Worm (Caenorhabditis elegans) whole organism, L3 larva: ENCODE measurements around the gene H20J04.7.

Experiments
- R02D3.7 ChIP-seq: fragments of 150-350 bp; optimal IDR thresholded peaks from 2 replicates; lab custom pipeline; 2014; ENCODE audit warnings: missing biosample characterization, missing genetic modification characterization
- ZK546.5 ChIP-seq: sonication (generic microtip); optimal IDR thresholded peaks from 2 replicates; lab custom pipeline; 2017; ENCODE audit warnings: missing biosample characterization, missing genetic modification characterization
- aly-2 ChIP-seq: fragments of 150-350 bp; optimal IDR thresholded peaks from 2 replicates; lab custom pipeline; 2014; ENCODE audit warnings: missing biosample characterization, missing genetic modification characterization
- ama-1 ChIP-seq: fragments of 150-350 bp; optimal IDR thresholded peaks from 2 replicates; lab custom pipeline; 2018
- ceh-16 ChIP-seq: sonication (generic microtip); optimal IDR thresholded peaks from 2 replicates; lab custom pipeline; 2017; ENCODE audit warnings: missing biosample characterization, missing genetic modification characterization
- ceh-28 ChIP-seq: fragments of 150-350 bp; optimal IDR thresholded peaks from 2 replicates; lab custom pipeline; 2014; ENCODE audit warnings: missing biosample characterization, missing genetic modification reagents, missing genetic modification characterization
- ceh-9 ChIP-seq: sonication (generic microtip); optimal IDR thresholded peaks from 2 replicates; lab custom pipeline; 2018; ENCODE audit warnings: missing biosample characterization, missing genetic modification characterization
- daf-12 ChIP-seq: fragments of 150-350 bp; optimal IDR thresholded peaks from 2 replicates; lab custom pipeline; 2014; ENCODE audit warnings: missing biosample characterization, missing genetic modification reagents, missing genetic modification characterization
- egl-27 ChIP-seq: sonication (generic microtip); optimal IDR thresholded peaks from 4 replicates; lab custom pipeline; 2017; ENCODE audit warnings: missing biosample characterization, missing genetic modification reagents, missing genetic modification characterization
- elt-1 ChIP-seq: fragments of 150-350 bp; optimal IDR thresholded peaks from 2 replicates; lab custom pipeline; 2014; ENCODE audit warnings: missing biosample characterization, missing genetic modification characterization
- elt-2 ChIP-seq: sonication (generic microtip); optimal IDR thresholded peaks from 2 replicates; lab custom pipeline; 2016; ENCODE audit warnings: missing genetic modification reagents, mild to moderate bottlenecking, missing genetic modification characterization, missing compliant biosample characterization
- elt-3 ChIP-seq, 3 experiments: fragments of 150-350 bp in 1 of 3; sonication (generic microtip) in 2 of 3; optimal IDR thresholded peaks; 2 replicates in 2 of 3; 4 replicates in 1 of 3; lab custom pipeline; 2014 to 2017; ENCODE audit warnings: missing biosample characterization in 3 of 3, missing genetic modification characterization in 3 of 3
- eor-1 ChIP-seq, 2 experiments: fragments of 150-350 bp; optimal IDR thresholded peaks; 2 replicates each; lab custom pipeline; 2014 to 2018; ENCODE audit warnings: missing biosample characterization in 2 of 2, missing genetic modification characterization in 2 of 2
- fkh-2 ChIP-seq: fragments of 150-350 bp; optimal IDR thresholded peaks from 2 replicates; lab custom pipeline; 2014; ENCODE audit warnings: missing biosample characterization, missing genetic modification reagents, missing genetic modification characterization
- fos-1 ChIP-seq: fragments of 150-350 bp; optimal IDR thresholded peaks from 2 replicates; lab custom pipeline; 2014; ENCODE audit warnings: missing biosample characterization, missing genetic modification characterization
- hmg-11 ChIP-seq: sonication (generic microtip); optimal IDR thresholded peaks from 2 replicates; lab custom pipeline; 2016; ENCODE audit warnings: missing genetic modification characterization, missing compliant biosample characterization
- jun-1 ChIP-seq: fragments of 150-350 bp; optimal IDR thresholded peaks from 2 replicates; lab custom pipeline; 2014; ENCODE audit warnings: missing biosample characterization, missing genetic modification reagents, missing genetic modification characterization
- lin-39 ChIP-seq: fragments of 150-350 bp; optimal IDR thresholded peaks from 2 replicates; lab custom pipeline; 2018; ENCODE audit warnings: missing biosample characterization, missing genetic modification reagents, missing genetic modification characterization
- lsy-12 ChIP-seq: sonication (generic microtip); optimal IDR thresholded peaks from 2 replicates; lab custom pipeline; 2016; ENCODE audit warnings: mild to moderate bottlenecking, missing genetic modification characterization, missing compliant biosample characterization
- mml-1 ChIP-seq: fragments of 150-350 bp; sonication (generic microtip); optimal IDR thresholded peaks from 3 replicates; lab custom pipeline; 2014; ENCODE audit warnings: missing biosample characterization, missing genetic modification characterization
- nhr-11 ChIP-seq: fragments of 150-350 bp; optimal IDR thresholded peaks from 2 replicates; lab custom pipeline; 2014; ENCODE audit warnings: missing biosample characterization, missing genetic modification characterization
- nhr-23 ChIP-seq: fragments of 150-350 bp; optimal IDR thresholded peaks from 2 replicates; lab custom pipeline; 2014; ENCODE audit warnings: missing biosample characterization, missing genetic modification reagents, missing genetic modification characterization
- nhr-237 ChIP-seq: fragments of 150-350 bp; optimal IDR thresholded peaks from 2 replicates; lab custom pipeline; 2014; ENCODE audit warnings: missing biosample characterization, missing genetic modification characterization
- nhr-25 ChIP-seq: sonication (generic microtip); optimal IDR thresholded peaks from 2 replicates; lab custom pipeline; 2017; ENCODE audit warnings: missing biosample characterization, missing genetic modification characterization
- nhr-28 ChIP-seq: fragments of 150-350 bp; optimal IDR thresholded peaks from 2 replicates; lab custom pipeline; 2014; ENCODE audit warnings: missing biosample characterization, missing genetic modification characterization
- nhr-43 ChIP-seq: sonication (generic microtip); optimal IDR thresholded peaks from 2 replicates; lab custom pipeline; 2016; ENCODE audit warnings: mild to moderate bottlenecking, missing genetic modification characterization, missing compliant biosample characterization; ENCODE audit not compliant: poor library complexity, severe bottlenecking
- nhr-76 ChIP-seq: fragments of 150-350 bp; sonication (generic microtip); optimal IDR thresholded peaks from 5 replicates; lab custom pipeline; 2014; ENCODE audit warnings: missing biosample characterization, missing genetic modification characterization
- pha-4 ChIP-seq: fragments of 150-350 bp; optimal IDR thresholded peaks from 2 replicates; lab custom pipeline; 2014; ENCODE audit warnings: missing biosample characterization, missing genetic modification reagents, missing genetic modification characterization
- pqm-1 ChIP-seq: fragments of 150-350 bp; optimal IDR thresholded peaks from 2 replicates; lab custom pipeline; 2017; ENCODE audit warnings: missing biosample characterization, missing genetic modification characterization, inconsistent platforms
- sea-2 ChIP-seq: fragments of 150-350 bp; sonication (generic microtip); optimal IDR thresholded peaks from 4 replicates; lab custom pipeline; 2014; ENCODE audit warnings: missing biosample characterization, missing genetic modification reagents, missing genetic modification characterization
- skn-1 ChIP-seq: fragments of 150-350 bp; optimal IDR thresholded peaks from 2 replicates; lab custom pipeline; 2014; ENCODE audit warnings: missing biosample characterization, missing genetic modification characterization
- tbx-2 ChIP-seq: sonication (generic microtip); optimal IDR thresholded peaks from 2 replicates; lab custom pipeline; 2016; ENCODE audit warnings: mild to moderate bottlenecking, missing genetic modification characterization, missing compliant biosample characterization
- unc-39 ChIP-seq: sonication (generic microtip); optimal IDR thresholded peaks from 4 replicates; lab custom pipeline; 2017; ENCODE audit warnings: missing biosample characterization, missing genetic modification characterization
- unc-62 ChIP-seq: fragments of 150-350 bp; sonication (generic microtip); optimal IDR thresholded peaks from 4 replicates; lab custom pipeline; 2014; ENCODE audit warnings: missing biosample characterization, missing genetic modification reagents, missing genetic modification characterization
- zag-1 ChIP-seq: fragments of 150-350 bp; optimal IDR thresholded peaks from 2 replicates; lab custom pipeline; 2014; ENCODE audit warnings: missing biosample characterization, missing genetic modification characterization
- ztf-11 ChIP-seq: fragments of 150-350 bp; optimal IDR thresholded peaks from 2 replicates; lab custom pipeline; 2014; ENCODE audit warnings: missing biosample characterization, missing genetic modification characterization
- ztf-4 ChIP-seq: fragments of 150-350 bp; optimal IDR thresholded peaks from 2 replicates; lab custom pipeline; 2014; ENCODE audit warnings: missing biosample characterization, missing genetic modification characterization

H20J04.7 gene

DNA sequence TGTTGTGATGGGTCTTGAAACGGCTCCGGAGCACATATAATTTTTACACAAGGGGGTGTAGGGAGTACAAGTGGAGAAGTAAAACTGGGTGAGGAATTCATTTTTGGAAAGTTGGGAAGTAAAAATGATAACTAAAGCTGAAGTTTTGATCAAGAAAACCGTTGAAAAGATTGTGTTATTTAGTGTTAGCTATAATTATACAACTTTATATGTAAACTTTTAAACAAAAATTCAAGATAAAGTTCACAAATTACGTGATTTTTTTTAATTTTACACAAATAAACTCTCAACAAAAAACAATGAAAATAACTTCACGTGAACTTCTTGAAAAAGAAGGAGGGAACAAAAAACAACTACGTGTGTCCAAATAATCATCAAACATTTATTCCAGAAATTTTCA, at the start of gene H20J04.7, which contains the start of gene H20J04.1:
TSS of gene H20J04.7 (minus strand) at position 101 of the 400 bp plus-strand sequence.
TSS of gene H20J04.1 (plus strand) at position 397 of the 400 bp plus-strand sequence.
- TF ChIP-seq elt-2 (tag; lab: Kevin White, UChicago) (no peak), elt-1 (tag; lab: Kevin White, UChicago) (no peak), nhr-25 (no peak), unc-62 (GFP tag; lab: Kevin White, UChicago) (no peak), fos-1 (tag; lab: Kevin White, UChicago) (no peak), skn-1 (tag; lab: Kevin White, UChicago) (no peak), fkh-2 (tag; lab: Kevin White, UChicago) (no peak), sea-2 (no peak), nhr-76 (no peak), mml-1 (no peak), R02D3.7 (no peak), hmg-11 (tag; lab: Kevin White, UChicago) (no peak), nhr-43 (tag; lab: Kevin White, UChicago) (no peak), egl-27 (no peak), nhr-11 (tag; lab: Kevin White, UChicago) (no peak), ama-1 (no peak)

DNA sequence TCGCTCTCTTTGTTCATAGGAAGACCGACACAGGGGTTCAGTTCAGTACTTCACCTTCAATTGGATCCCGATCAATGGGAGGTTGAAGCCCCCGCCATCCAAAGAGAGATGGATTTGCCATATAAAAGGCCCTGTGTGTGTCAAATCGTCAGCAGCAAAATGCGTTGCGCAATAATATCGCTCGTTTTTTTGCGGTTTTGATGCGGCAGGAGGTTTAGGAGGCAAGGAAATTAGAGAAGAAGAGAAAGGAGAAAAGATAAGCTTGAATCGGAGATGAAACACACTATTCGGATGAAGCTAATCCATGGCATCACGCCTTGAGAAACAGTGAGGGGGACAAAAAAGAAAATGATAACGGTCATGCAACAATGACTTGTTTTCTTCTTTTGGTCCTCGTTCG, 39.3 kb upstream of the H20J04.7 start:
- no peak for TF ChIP-seq nhr-28 (tag; lab: Kevin White, UChicago)
- no peak for TF ChIP-seq tbx-2 (tag; lab: Kevin White, UChicago)
- TF ChIP-seq nhr-11 (tag; lab: Kevin White, UChicago): no peak
- no peak for TF ChIP-seq ztf-11 (tag; lab: Kevin White, UChicago)
- no peak for TF ChIP-seq R02D3.7
- no peak for TF ChIP-seq pha-4
- no peak for TF ChIP-seq elt-3 (tag; optimal IDR thresholded peaks at IDR 0.05; lab: Kevin White, UChicago)
- TF ChIP-seq ceh-28: no peak
- TF ChIP-seq ama-1: no peak
- no peak for TF ChIP-seq ZK546.5 (tag; lab: Kevin White, UChicago)
- TF ChIP-seq ceh-9 (tag; lab: Kevin White, UChicago): no peak
- TF ChIP-seq eor-1 (tag; optimal IDR thresholded peaks at IDR 0.05; lab: Kevin White, UChicago): no peak
- TF ChIP-seq unc-62 (GFP tag; lab: Kevin White, UChicago): no peak
- no peak for TF ChIP-seq zag-1 (tag; lab: Kevin White, UChicago)

DNA sequence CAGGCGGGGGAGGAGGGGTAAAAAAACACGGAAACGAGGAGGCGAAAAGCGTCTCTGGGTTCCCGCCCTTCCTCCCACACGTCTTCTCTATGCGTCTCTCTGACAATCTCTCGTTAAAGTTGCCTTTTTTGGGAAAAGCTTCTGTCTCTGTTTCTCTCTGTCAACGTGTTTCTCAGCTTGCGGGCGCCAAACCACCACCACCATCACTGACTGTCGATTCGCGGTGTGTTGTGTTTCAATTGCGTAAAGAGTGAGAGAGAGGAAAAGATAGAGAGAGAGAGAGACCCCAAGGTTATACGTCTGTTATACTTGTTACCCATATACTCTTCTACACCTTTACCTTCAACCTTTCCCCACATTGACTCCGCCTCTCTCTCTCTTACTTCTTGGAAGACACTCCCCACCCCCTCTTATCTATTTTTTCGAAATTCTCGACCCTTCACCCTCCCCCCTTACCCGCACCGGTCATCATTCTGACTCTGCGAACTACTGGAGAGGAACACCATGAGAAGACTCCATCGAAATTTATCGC, 37.5 kb upstream of the H20J04.7 start, which contains the start of gene mlt-7:
TSS of gene mlt-7 (plus strand) at position 482 of the 532 bp plus-strand sequence.
- TF ChIP-seq ceh-28 (no peak), ZK546.5 (tag; lab: Kevin White, UChicago) (no peak), nhr-25 (peak; percentile 91), elt-3 (tag; optimal IDR thresholded peaks at IDR 0.05; lab: Kevin White, UChicago) (no peak), nhr-237 (no peak), skn-1 (tag; lab: Kevin White, UChicago) (no peak), elt-1 (tag; lab: Kevin White, UChicago) (peak; percentile 15), tbx-2 (tag; lab: Kevin White, UChicago) (no peak), nhr-23 (peak; percentile 16), hmg-11 (tag; lab: Kevin White, UChicago) (no peak), jun-1 (tag; lab: Kevin White, UChicago) (no peak), fos-1 (tag; lab: Kevin White, UChicago) (no peak)

ce11 chrII:4391072-4391471, 36.0 kb upstream of the H20J04.7 start:
- TF ChIP-seq ztf-11 (tag; lab: Kevin White, UChicago) (no peak), ceh-16 (tag; lab: Kevin White, UChicago) (no peak), skn-1 (tag; lab: Kevin White, UChicago) (no peak), daf-12 (tag; lab: Kevin White, UChicago) (no peak), aly-2 (tag; lab: Kevin White, UChicago) (no peak), pqm-1 (tag; lab: Kevin White, UChicago) (no peak), unc-39 (no peak), ztf-4 (no peak), lin-39 (tag; lab: Kevin White, UChicago) (no peak), lsy-12 (no peak), ama-1 (no peak)
